Worm (Caenorhabditis elegans) whole organism, L2 larva: ENCODE results near the gene daz-1.

Source experiments
- F13H6.1 ChIP-seq: sonication (generic microtip); optimal IDR thresholded peaks from 2 replicates; lab custom pipeline; 2016; ENCODE audit warnings: missing genetic modification characterization, missing compliant biosample characterization
- aly-2 ChIP-seq: fragments of 150-350 bp; optimal IDR thresholded peaks from 2 replicates; lab custom pipeline; 2014; ENCODE audit warnings: missing biosample characterization, missing genetic modification characterization
- ceh-16 ChIP-seq: fragments of 150-350 bp; optimal IDR thresholded peaks from 2 replicates; lab custom pipeline; 2014; ENCODE audit warnings: missing biosample characterization, missing genetic modification characterization
- egl-27 ChIP-seq: sonication (generic microtip); optimal IDR thresholded peaks from 3 replicates; lab custom pipeline; 2017; ENCODE audit warnings: missing biosample characterization, missing genetic modification reagents, missing genetic modification characterization
- lsy-2 ChIP-seq, 2 experiments: fragments of 150-350 bp in 1 of 2; sonication (generic microtip) in 1 of 2; optimal IDR thresholded peaks; 2 replicates each; lab custom pipeline; 2014 to 2017; ENCODE audit warnings: missing biosample characterization in 2 of 2, missing genetic modification characterization in 2 of 2
- mdl-1 ChIP-seq, 2 experiments: fragments of 150-350 bp in 1 of 2; sonication (generic microtip) in 1 of 2; optimal IDR thresholded peaks; 2 replicates each; lab custom pipeline; 2017; ENCODE audit warnings: missing biosample characterization in 2 of 2, missing genetic modification characterization in 2 of 2
- nhr-11 ChIP-seq: fragments of 150-350 bp; optimal IDR thresholded peaks from 2 replicates; lab custom pipeline; 2014; ENCODE audit warnings: missing biosample characterization, missing genetic modification characterization
- nhr-25 ChIP-seq: fragments of 150-350 bp; sonication (generic microtip); optimal IDR thresholded peaks from 3 replicates; lab custom pipeline; 2014; ENCODE audit warnings: missing biosample characterization, missing genetic modification characterization
- nhr-77 ChIP-seq: fragments of 150-350 bp; optimal IDR thresholded peaks from 2 replicates; lab custom pipeline; 2014; ENCODE audit warnings: missing biosample characterization, missing genetic modification characterization
- unc-39 ChIP-seq: fragments of 150-350 bp; optimal IDR thresholded peaks from 2 replicates; lab custom pipeline; 2014; ENCODE audit warnings: missing biosample characterization, missing genetic modification characterization
- ztf-11 ChIP-seq: sonication (generic microtip); optimal IDR thresholded peaks from 2 replicates; lab custom pipeline; 2017; ENCODE audit warnings: missing biosample characterization, missing genetic modification characterization
- ztf-4 ChIP-seq: fragments of 150-350 bp; optimal IDR thresholded peaks from 2 replicates; lab custom pipeline; 2014; ENCODE audit warnings: missing biosample characterization, missing genetic modification characterization

- TF ChIP-seq mdl-1 (tag; optimal IDR thresholded peaks at IDR 0.05; lab: Kevin White, UChicago) (no peak), lsy-2 (tag; optimal IDR thresholded peaks at IDR 0.05; lab: Kevin White, UChicago) (peak in 1 of 2 experiments; percentile 93), nhr-11 (no peak), F13H6.1 (no peak), nhr-77 (tag; lab: Kevin White, UChicago) (no peak), ztf-4 (no peak), aly-2 (tag; lab: Kevin White, UChicago) (no peak), ceh-16 (no peak), egl-27 (no peak), unc-39 (tag; lab: Kevin White, UChicago) (no peak), nhr-25 (tag; lab: Kevin White, UChicago) (no peak), ztf-11 (tag; lab: Kevin White, UChicago) (no peak)
These were observed 35.0 kb upstream of the daz-1 start, which contains the start of gene tofu-6 for ce11 chrII:5420947-5421614.
